Worm (Caenorhabditis elegans) whole organism, late embryonic: ENCODE measurements around the gene F40G12.5.

Experiments
- ceh-9 ChIP-seq: sonication (generic microtip); optimal IDR thresholded peaks from 2 replicates; lab custom pipeline; 2016; ENCODE audit warnings: mild to moderate bottlenecking, missing genetic modification characterization, inconsistent platforms, missing compliant biosample characterization
- dmd-4 ChIP-seq: sonication (generic microtip); optimal IDR thresholded peaks from 2 replicates; lab custom pipeline; 2016; ENCODE audit warnings: borderline replicate concordance, missing genetic modification characterization, missing compliant biosample characterization
- dve-1 ChIP-seq: sonication (generic microtip); optimal IDR thresholded peaks from 2 replicates; lab custom pipeline; 2017; ENCODE audit warnings: antibody characterized with exemption, mild to moderate bottlenecking, missing genetic modification characterization, missing compliant biosample characterization
- gmeb-2 ChIP-seq: sonication (generic microtip); optimal IDR thresholded peaks from 2 replicates; lab custom pipeline; 2016; ENCODE audit warnings: missing genetic modification characterization, inconsistent platforms, missing compliant biosample characterization
- sox-4 ChIP-seq: sonication (generic microtip); optimal IDR thresholded peaks from 2 replicates; lab custom pipeline; 2017; ENCODE audit warnings: mild to moderate bottlenecking, missing genetic modification characterization, inconsistent platforms, missing compliant biosample characterization

DNA sequence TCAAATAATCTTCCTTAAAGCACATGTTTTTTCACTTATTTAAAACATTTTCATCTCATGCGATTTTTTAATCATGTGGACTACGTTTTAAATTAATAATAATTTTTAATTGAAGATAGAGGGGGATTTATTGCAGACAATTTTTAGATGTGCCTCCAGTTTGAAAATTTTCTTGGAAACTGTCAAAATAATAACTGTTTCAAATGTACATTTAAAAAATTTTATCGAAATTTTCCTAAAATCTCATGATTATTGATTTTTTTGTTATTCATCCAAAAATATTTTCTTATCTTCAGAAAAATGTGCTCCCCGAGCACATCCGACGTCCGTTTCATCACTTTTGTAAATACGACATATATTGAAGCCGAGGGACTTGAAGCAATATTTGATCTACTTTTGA is 13.8 kb downstream of the F40G12.5 start, which contains the start of gene sre-8:
- TF ChIP-seq sox-4 (no peak), ceh-9 (tag; lab: Kevin White, UChicago) (no peak), dve-1 (tag; lab: Kevin White, UChicago) (no peak), gmeb-2 (no peak), dmd-4 (tag; lab: Kevin White, UChicago) (no peak)
